Fruit fly (Drosophila melanogaster) Kc167 (cell line): ENCODE measurements around the gene Sfp77F.

ENCODE experiments used
- Myc ChIP-seq: fragments of >200 bp; optimal IDR thresholded peaks from 2 replicates; lab custom pipeline; 2017; ENCODE audit warnings: missing external identifiers
- Sin3A ChIP-seq: fragments of >200 bp; optimal IDR thresholded peaks from 2 replicates; lab custom pipeline; 2018; ENCODE audit warnings: missing external identifiers
- h ChIP-seq: fragments of >200 bp; optimal IDR thresholded peaks from 3 replicates; lab custom pipeline; 2018; ENCODE audit warnings: missing external identifiers
- insv ChIP-seq: fragments of >200 bp; optimal IDR thresholded peaks from 3 replicates; lab custom pipeline; 2018; ENCODE audit warnings: missing external identifiers
- psq ChIP-seq: fragments of >200 bp; optimal IDR thresholded peaks from 2 replicates; lab custom pipeline; 2017; ENCODE audit warnings: missing external identifiers

- no peak for TF ChIP-seq insv (lab: Kevin White, UChicago)
- no peak for TF ChIP-seq psq (lab: Kevin White, UChicago)
- no peak for TF ChIP-seq Sin3A (lab: Kevin White, UChicago)
- TF ChIP-seq h (lab: Kevin White, UChicago): no peak
- no peak for TF ChIP-seq Myc (lab: Kevin White, UChicago)
These were observed 13.2 kb downstream of the Sfp77F start for dm6 chr3L:20883969-20884368.
